Worm (Caenorhabditis elegans): ENCODE results near the gene sri-6.

DNA sequence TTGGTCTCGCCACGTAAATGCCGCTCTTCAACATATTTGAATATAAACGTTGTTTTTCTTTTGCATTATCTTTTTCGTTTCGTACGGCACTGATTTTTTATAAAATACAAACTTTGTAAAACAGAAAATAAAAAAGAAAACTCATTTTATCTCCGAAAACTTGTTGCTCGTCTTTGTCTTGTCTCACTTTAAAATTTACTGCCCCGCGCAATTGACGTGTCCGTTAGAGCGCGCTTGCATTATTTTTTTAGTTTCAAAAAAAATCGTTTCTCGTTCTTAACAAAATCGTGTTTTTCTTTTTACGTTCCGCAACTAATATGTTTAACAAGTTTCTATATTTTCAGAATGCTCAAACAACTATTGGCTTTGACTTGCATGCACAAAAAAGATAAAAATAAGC lies 32.9 kb upstream of the sri-6 start, which contains the start of gene noca-1:
- TF ChIP-seq ama-1 (optimal IDR thresholded peaks at IDR 0.05) (no peak), B0310.2 (tag; optimal IDR thresholded peaks at IDR 0.05) (no peak), aly-1 (tag; optimal IDR thresholded peaks at IDR 0.05) (no peak), tbx-37 (GFP tag; conservative IDR thresholded peaks at IDR 0.05) (no peak), ceh-36 (tag; optimal IDR thresholded peaks at IDR 0.05) (no peak), tbx-11 (GFP tag; IDR thresholded peaks at IDR 0.05) (no peak), flt-1 (GFP tag; IDR thresholded peaks at IDR 0.05) (no peak), hmbx-1 (tag; optimal IDR thresholded peaks at IDR 0.05) (no peak), tra-4 (tag; optimal IDR thresholded peaks at IDR 0.05) (no peak), ceh-13 (GFP tag; optimal IDR thresholded peaks at IDR 0.05) (no peak), F13C5.2 (tag; optimal IDR thresholded peaks at IDR 0.05) (no peak), sea-1 (GFP tag; conservative IDR thresholded peaks at IDR 0.05) (no peak), hmg-4 (GFP tag; optimal IDR thresholded peaks at IDR 0.05) (no peak), pes-1 (GFP tag; IDR thresholded peaks at IDR 0.05) (no peak)

Measured in whole organism, early embryonic.